Worm (Caenorhabditis elegans) whole organism, young adult: ENCODE measurements around the gene lact-3.

Experiments used
- B0261.1 ChIP-seq: sonication (generic microtip); optimal IDR thresholded peaks from 2 replicates; lab custom pipeline; 2016; ENCODE audit warnings: mild to moderate bottlenecking, missing genetic modification characterization, moderate library complexity, missing compliant biosample characterization
- F22D6.2 ChIP-seq: sonication (generic microtip); optimal IDR thresholded peaks from 2 replicates; lab custom pipeline; 2016; ENCODE audit warnings: mild to moderate bottlenecking, missing genetic modification characterization, missing compliant biosample characterization
- F37B4.10 ChIP-seq: fragments of 200-800 bp; sonication (Bioruptor generic); IDR thresholded peaks from 2 replicates; pipeline ENCODE4 v1.3.6; 2022; ENCODE audit warnings: missing genetic modification characterization, missing compliant biosample characterization
- F39B2.1 ChIP-seq: fragments of 200-800 bp; sonication (Bioruptor generic); IDR thresholded peaks from 2 replicates; pipeline ENCODE4 v1.3.6; 2022; ENCODE audit warnings: missing genetic modification reagents, missing genetic modification characterization, missing compliant biosample characterization
- F52B5.7 ChIP-seq: sonication (generic microtip); optimal IDR thresholded peaks from 2 replicates; lab custom pipeline; 2016; ENCODE audit warnings: mild to moderate bottlenecking, missing genetic modification characterization, missing compliant biosample characterization
- F55B11.4 ChIP-seq: sonication (generic microtip); optimal IDR thresholded peaks from 2 replicates; lab custom pipeline; 2016; ENCODE audit warnings: missing compliant biosample characterization, missing genetic modification characterization, borderline replicate concordance; ENCODE audit not compliant: insufficient read depth
- Y53F4B.3 ChIP-seq: fragments of 200-800 bp; sonication (Bioruptor generic); IDR thresholded peaks from 2 replicates; pipeline ENCODE4 v1.3.6; 2022; ENCODE audit warnings: missing genetic modification reagents, missing genetic modification characterization, missing compliant biosample characterization
- Y79H2A.3 ChIP-seq: fragments of 200-800 bp; sonication (Bioruptor generic); conservative IDR thresholded peaks from 2 replicates; pipeline ENCODE4 v1.3.6; 2022; ENCODE audit warnings: missing genetic modification reagents, missing genetic modification characterization, missing compliant biosample characterization
- ZK185.1 ChIP-seq: sonication (generic microtip); optimal IDR thresholded peaks from 2 replicates; lab custom pipeline; 2016; ENCODE audit warnings: mild to moderate bottlenecking, missing genetic modification characterization, missing compliant biosample characterization; ENCODE audit not compliant: poor library complexity, severe bottlenecking
- akir-1 ChIP-seq: fragments of 200-800 bp; sonication (Bioruptor generic); optimal IDR thresholded peaks from 2 replicates; lab custom pipeline; 2018; ENCODE audit warnings: mild to moderate bottlenecking, missing genetic modification characterization, moderate library complexity, missing compliant biosample characterization
- aptf-3 ChIP-seq: fragments of 200-800 bp; sonication (Bioruptor generic); IDR thresholded peaks from 2 replicates; pipeline ENCODE4 v1.3.6; 2022; ENCODE audit warnings: missing genetic modification characterization, missing compliant biosample characterization
- attf-3 ChIP-seq: fragments of 200-800 bp; sonication (Bioruptor generic); conservative IDR thresholded peaks from 2 replicates; pipeline ENCODE4 v1.3.6; 2022; ENCODE audit warnings: missing genetic modification reagents, missing genetic modification characterization, missing compliant biosample characterization
- attf-5 ChIP-seq: fragments of 200-800 bp; sonication (Bioruptor generic); optimal IDR thresholded peaks from 2 replicates; lab custom pipeline; 2018; ENCODE audit warnings: mild to moderate bottlenecking, missing genetic modification characterization, missing compliant biosample characterization
- bed-1 ChIP-seq: fragments of 200-800 bp; sonication (Bioruptor generic); IDR thresholded peaks from 2 replicates; pipeline ENCODE4 v1.3.6; 2022; ENCODE audit warnings: missing genetic modification reagents, missing genetic modification characterization, missing compliant biosample characterization
- cebp-2 ChIP-seq: fragments of 200-800 bp; sonication (Bioruptor generic); IDR thresholded peaks from 2 replicates; pipeline ENCODE4 v1.3.6; 2022; ENCODE audit warnings: missing genetic modification characterization, missing compliant biosample characterization
- ceh-27 ChIP-seq: fragments of 200-800 bp; sonication (Bioruptor generic); optimal IDR thresholded peaks from 2 replicates; lab custom pipeline; 2018; ENCODE audit warnings: mild to moderate bottlenecking, missing genetic modification characterization, moderate library complexity, missing compliant biosample characterization
- ceh-79 ChIP-seq: sonication (generic microtip); optimal IDR thresholded peaks from 2 replicates; lab custom pipeline; 2017; ENCODE audit warnings: mild to moderate bottlenecking, missing genetic modification characterization, missing compliant biosample characterization
- dpff-1 ChIP-seq: sonication (generic microtip); optimal IDR thresholded peaks from 2 replicates; lab custom pipeline; 2017; ENCODE audit warnings: mild to moderate bottlenecking, missing genetic modification characterization, missing compliant biosample characterization
- efl-1 ChIP-seq: fragments of 150-350 bp; optimal IDR thresholded peaks from 2 replicates; lab custom pipeline; 2014; ENCODE audit warnings: missing biosample characterization, missing genetic modification reagents, missing genetic modification characterization
- egl-44 ChIP-seq: fragments of 200-800 bp; sonication (Bioruptor generic); IDR thresholded peaks from 2 replicates; pipeline ENCODE4 v1.3.6; 2022; ENCODE audit warnings: missing genetic modification reagents, missing genetic modification characterization, missing compliant biosample characterization
- fkh-3 ChIP-seq: sonication (generic microtip); optimal IDR thresholded peaks from 2 replicates; lab custom pipeline; 2016; ENCODE audit warnings: mild to moderate bottlenecking, missing genetic modification characterization, missing compliant biosample characterization
- gei-17 ChIP-seq: fragments of 200-800 bp; sonication (Bioruptor generic); optimal IDR thresholded peaks from 2 replicates; lab custom pipeline; 2018; ENCODE audit warnings: mild to moderate bottlenecking, missing genetic modification characterization, missing compliant biosample characterization
- him-1 ChIP-seq: sonication (generic microtip); optimal IDR thresholded peaks from 2 replicates; lab custom pipeline; 2016; ENCODE audit warnings: missing genotype, missing genetic modification reagents, missing genetic modification characterization, missing compliant biosample characterization
- hlh-12 ChIP-seq: sonication (generic microtip); optimal IDR thresholded peaks from 2 replicates; lab custom pipeline; 2016; ENCODE audit warnings: missing genetic modification characterization, missing compliant biosample characterization
- hlh-26 ChIP-seq: fragments of 200-800 bp; sonication (Bioruptor generic); conservative IDR thresholded peaks from 2 replicates; pipeline ENCODE4 v1.3.6; 2022; ENCODE audit warnings: missing genetic modification reagents, missing genetic modification characterization, missing compliant biosample characterization
- lag-1 ChIP-seq: fragments of 200-800 bp; sonication (Bioruptor generic); IDR thresholded peaks from 2 replicates; pipeline ENCODE4 v1.3.6; 2022; ENCODE audit warnings: missing genetic modification reagents, missing genetic modification characterization, missing compliant biosample characterization
- lin-35 ChIP-seq, 3 experiments: fragments of 150-350 bp in 2 of 3; sonication (generic microtip) in 1 of 3; optimal IDR thresholded peaks; 2 replicates each; lab custom pipeline; 2014 to 2018; ENCODE audit warnings: missing biosample characterization in 3 of 3, missing genetic modification characterization in 3 of 3, missing genetic modification reagents in 3 of 3
- lin-40 ChIP-seq: sonication (generic microtip); optimal IDR thresholded peaks from 2 replicates; lab custom pipeline; 2016; ENCODE audit warnings: missing genetic modification characterization, mild to moderate bottlenecking, missing compliant biosample characterization, missing genotype, missing genetic modification reagents
- lin-54 ChIP-seq: fragments of 200-800 bp; sonication (Bioruptor generic); optimal IDR thresholded peaks from 2 replicates; lab custom pipeline; 2018; ENCODE audit warnings: mild to moderate bottlenecking, missing genetic modification characterization, missing compliant biosample characterization
- madf-10 ChIP-seq: sonication (generic microtip); optimal IDR thresholded peaks from 2 replicates; lab custom pipeline; 2016; ENCODE audit warnings: mild to moderate bottlenecking, missing genetic modification characterization, missing compliant biosample characterization
- mes-4 ChIP-seq: sonication (generic microtip); optimal IDR thresholded peaks from 2 replicates; lab custom pipeline; 2016; ENCODE audit warnings: missing genotype, missing genetic modification characterization, missing compliant biosample characterization
- nfya-2 ChIP-seq: fragments of 200-800 bp; sonication (Bioruptor generic); IDR thresholded peaks from 2 replicates; pipeline ENCODE4 v1.3.6; 2022; ENCODE audit warnings: missing genetic modification reagents, missing genetic modification characterization, missing compliant biosample characterization
- nhr-27 ChIP-seq: fragments of 200-800 bp; sonication (Bioruptor generic); optimal IDR thresholded peaks from 2 replicates; lab custom pipeline; 2018; ENCODE audit warnings: mild to moderate bottlenecking, missing genetic modification characterization, moderate library complexity, missing compliant biosample characterization
- nhr-80 ChIP-seq: sonication (generic microtip); optimal IDR thresholded peaks from 2 replicates; lab custom pipeline; 2016; ENCODE audit warnings: missing genetic modification characterization, missing compliant biosample characterization
- nhr-90 ChIP-seq: sonication (generic microtip); optimal IDR thresholded peaks from 2 replicates; lab custom pipeline; 2016; ENCODE audit warnings: missing genotype, mild to moderate bottlenecking, missing genetic modification characterization, missing compliant biosample characterization
- pbrm-1 ChIP-seq: fragments of 200-800 bp; sonication (Bioruptor generic); IDR thresholded peaks from 2 replicates; pipeline ENCODE4 v1.3.6; 2022; ENCODE audit warnings: missing genetic modification reagents, missing genetic modification characterization, missing compliant biosample characterization
- rcor-1 ChIP-seq: fragments of 200-800 bp; sonication (Bioruptor generic); IDR thresholded peaks from 2 replicates; pipeline ENCODE4 v1.3.6; 2022; ENCODE audit warnings: missing genetic modification reagents, missing genetic modification characterization, missing compliant biosample characterization
- rec-8 ChIP-seq, 2 experiments: sonication (generic microtip); optimal IDR thresholded peaks; 2 replicates each; lab custom pipeline; 2016; ENCODE audit warnings: mild to moderate bottlenecking in 2 of 2, missing genetic modification characterization in 2 of 2, missing genetic modification reagents in 2 of 2, missing genotype in 2 of 2, missing biosample characterization in 1 of 2, missing compliant biosample characterization in 1 of 2, moderate library complexity in 1 of 2
- repo-1 ChIP-seq: sonication (generic microtip); optimal IDR thresholded peaks from 2 replicates; lab custom pipeline; 2017; ENCODE audit warnings: mild to moderate bottlenecking, missing genetic modification characterization, missing compliant biosample characterization
- sdz-38 ChIP-seq: sonication (generic microtip); optimal IDR thresholded peaks from 2 replicates; lab custom pipeline; 2016; ENCODE audit warnings: missing genotype, missing genetic modification characterization, missing compliant biosample characterization
- sptf-2 ChIP-seq: fragments of 200-800 bp; sonication (Bioruptor generic); optimal IDR thresholded peaks from 2 replicates; lab custom pipeline; 2018; ENCODE audit warnings: mild to moderate bottlenecking, missing genetic modification characterization, missing compliant biosample characterization
- tlf-1 ChIP-seq: fragments of 200-800 bp; sonication (Bioruptor generic); optimal IDR thresholded peaks from 2 replicates; lab custom pipeline; 2018; ENCODE audit warnings: mild to moderate bottlenecking, missing genetic modification characterization, missing compliant biosample characterization
- unc-130 ChIP-seq: sonication (generic microtip); optimal IDR thresholded peaks from 2 replicates; lab custom pipeline; 2016; ENCODE audit warnings: missing genetic modification reagents, missing genetic modification characterization, missing compliant biosample characterization
- unc-62 ChIP-seq: fragments of 150-350 bp; optimal IDR thresholded peaks from 2 replicates; lab custom pipeline; 2014; ENCODE audit warnings: missing biosample characterization, missing genetic modification reagents, missing genetic modification characterization
- zim-3 ChIP-seq: sonication (generic microtip); optimal IDR thresholded peaks from 2 replicates; lab custom pipeline; 2017; ENCODE audit warnings: mild to moderate bottlenecking, missing genetic modification characterization, moderate library complexity, missing compliant biosample characterization
- ztf-18 ChIP-seq: sonication (generic microtip); optimal IDR thresholded peaks from 2 replicates; lab custom pipeline; 2016; ENCODE audit warnings: missing genotype, mild to moderate bottlenecking, missing genetic modification characterization, missing compliant biosample characterization
- ztf-25 ChIP-seq: fragments of 200-800 bp; sonication (Bioruptor generic); IDR thresholded peaks from 2 replicates; pipeline ENCODE4 v1.3.6; 2022; ENCODE audit warnings: missing genetic modification reagents, missing genetic modification characterization, missing compliant biosample characterization
- ztf-26 ChIP-seq: sonication (generic microtip); optimal IDR thresholded peaks from 2 replicates; lab custom pipeline; 2017; ENCODE audit warnings: missing genetic modification characterization, missing compliant biosample characterization
- ztf-28 ChIP-seq: fragments of 200-800 bp; sonication (Bioruptor generic); IDR thresholded peaks from 2 replicates; pipeline ENCODE4 v1.3.6; 2022; ENCODE audit warnings: missing genetic modification reagents, missing genetic modification characterization, missing compliant biosample characterization
- ztf-3 ChIP-seq: fragments of 200-800 bp; sonication (Bioruptor generic); optimal IDR thresholded peaks from 2 replicates; lab custom pipeline; 2018; ENCODE audit warnings: mild to moderate bottlenecking, missing genetic modification characterization, missing compliant biosample characterization

The lact-3 gene

DNA sequence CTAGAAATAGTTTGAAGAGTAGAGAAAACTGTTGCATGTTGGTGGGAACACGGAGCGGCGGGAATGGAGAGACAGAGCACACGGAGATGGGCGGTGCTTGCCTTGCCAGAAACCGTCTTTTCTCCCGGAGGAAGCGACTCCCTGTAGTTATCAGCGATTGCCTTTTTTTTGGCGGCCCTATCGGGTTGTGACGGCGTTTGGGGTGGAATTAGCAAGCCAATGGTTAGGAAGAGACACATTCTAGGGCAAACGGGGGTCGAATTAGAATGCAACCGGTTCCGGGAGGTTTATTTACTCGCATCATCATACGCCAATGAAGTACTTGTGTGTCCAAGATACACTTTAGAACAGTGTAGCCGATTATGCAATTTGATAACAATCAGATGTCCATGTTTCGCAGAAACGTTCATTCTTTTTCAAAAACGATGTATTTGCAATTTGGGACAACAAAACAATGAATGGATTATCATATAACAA, at the start of gene lact-3 (continued):
- TF ChIP-seq Y79H2A.3 (0 out of 2 replicates have a peak, but pooled peaks have one; percentile 38), attf-3 (GFP tag; lab: Robert Waterston, UW) (no peak), cebp-2 (GFP tag; lab: Robert Waterston, UW) (0 out of 2 replicates have a peak, but pooled peaks have one; percentile 72), B0261.1 (tag; lab: Kevin White, UChicago) (no peak), mes-4 (tag; lab: Kevin White, UChicago) (no peak), hlh-12 (tag; lab: Kevin White, UChicago) (no peak), lin-40 (tag; lab: Kevin White, UChicago) (no peak), hlh-26 (no peak), Y53F4B.3 (GFP tag; lab: Robert Waterston, UW) (no peak), F55B11.4 (no peak), efl-1 (no peak), unc-130 (GFP tag; lab: Kevin White, UChicago) (peak; percentile 18), ztf-26 (tag; lab: Kevin White, UChicago) (no peak), lin-35 (GFP tag; optimal IDR thresholded peaks at IDR 0.05; lab: Kevin White, UChicago) (no peak), gei-17 (GFP tag; lab: Kevin White, UChicago) (no peak), F37B4.10 (GFP tag; lab: Robert Waterston, UW) (no peak), ztf-3 (GFP tag; lab: Kevin White, UChicago) (no peak), rcor-1 (GFP tag; lab: Robert Waterston, UW) (0 out of 2 replicates have a peak, but pooled peaks have one; percentile 13), repo-1 (tag; lab: Kevin White, UChicago) (no peak), F52B5.7 (tag; lab: Kevin White, UChicago) (no peak), ceh-79 (tag; lab: Kevin White, UChicago) (peak; percentile 23), pbrm-1 (GFP tag; lab: Robert Waterston, UW) (no peak), fkh-3 (tag; lab: Kevin White, UChicago) (no peak), nfya-2 (GFP tag; lab: Robert Waterston, UW) (no peak), F22D6.2 (no peak), attf-5 (GFP tag; lab: Kevin White, UChicago) (no peak), lin-54 (GFP tag; lab: Kevin White, UChicago) (peak; percentile 52), sptf-2 (GFP tag; lab: Kevin White, UChicago) (no peak), bed-1 (GFP tag; lab: Robert Waterston, UW) (no peak), egl-44 (0 out of 2 replicates have a peak, but pooled peaks have one; percentile 13), sdz-38 (no peak), zim-3 (tag; lab: Kevin White, UChicago) (no peak), madf-10 (tag; lab: Kevin White, UChicago) (no peak), lag-1 (no peak), unc-62 (no peak), ZK185.1 (no peak), nhr-80 (tag; lab: Kevin White, UChicago) (peak; percentile 67), rec-8 (tag; optimal IDR thresholded peaks at IDR 0.05; lab: Kevin White, UChicago) (no peak), tlf-1 (GFP tag; lab: Kevin White, UChicago) (peak; percentile 13), ztf-28 (GFP tag; lab: Robert Waterston, UW) (no peak), him-1 (tag; lab: Kevin White, UChicago) (peak; percentile 16), ztf-25 (GFP tag; lab: Robert Waterston, UW) (no peak), nhr-90 (tag; lab: Kevin White, UChicago) (no peak), nhr-27 (no peak), F39B2.1 (GFP tag; lab: Robert Waterston, UW) (no peak), akir-1 (GFP tag; lab: Kevin White, UChicago) (no peak), ceh-27 (GFP tag; lab: Kevin White, UChicago) (no peak), dpff-1 (tag; lab: Kevin White, UChicago) (no peak), ztf-18 (tag; lab: Kevin White, UChicago) (no peak), aptf-3 (GFP tag; lab: Robert Waterston, UW) (no peak)
